Worm (Caenorhabditis elegans) whole organism, young adult: ENCODE measurements around the gene str-6.

Experiments
- D2030.7 ChIP-seq: fragments of 200-800 bp; sonication (Bioruptor generic); IDR thresholded peaks from 2 replicates; pipeline ENCODE4 v1.3.6; 2022; ENCODE audit warnings: missing genetic modification reagents, missing genetic modification characterization, missing compliant biosample characterization
- F52B5.7 ChIP-seq: sonication (generic microtip); optimal IDR thresholded peaks from 2 replicates; lab custom pipeline; 2016; ENCODE audit warnings: mild to moderate bottlenecking, missing genetic modification characterization, missing compliant biosample characterization
- K12H6.12 ChIP-seq: fragments of 200-800 bp; sonication (Bioruptor generic); optimal IDR thresholded peaks from 2 replicates; lab custom pipeline; 2018; ENCODE audit warnings: mild to moderate bottlenecking, missing genetic modification characterization, missing compliant biosample characterization
- Y56A3A.18 ChIP-seq: fragments of 200-800 bp; sonication (Bioruptor generic); IDR thresholded peaks from 2 replicates; pipeline ENCODE4 v1.3.6; 2022; ENCODE audit warnings: missing genetic modification reagents, missing genetic modification characterization, missing compliant biosample characterization
- lsl-1 ChIP-seq: fragments of 200-800 bp; sonication (Bioruptor generic); optimal IDR thresholded peaks from 2 replicates; lab custom pipeline; 2018; ENCODE audit warnings: mild to moderate bottlenecking, missing genetic modification characterization, moderate library complexity, missing compliant biosample characterization
- lsy-27 ChIP-seq: sonication (generic microtip); optimal IDR thresholded peaks from 2 replicates; lab custom pipeline; 2017; ENCODE audit warnings: missing genetic modification characterization, mild to moderate bottlenecking, missing compliant biosample characterization, antibody characterized with exemption, missing genotype, borderline replicate concordance; ENCODE audit not compliant: insufficient read depth
- snpc-4 ChIP-seq, 5 experiments: fragments of 150-350 bp in 1 of 5; sonication (generic microtip) in 4 of 5; optimal IDR thresholded peaks; 2 replicates each; lab custom pipeline; 2014 to 2018; ENCODE audit warnings: missing genetic modification characterization in 5 of 5, missing biosample characterization in 3 of 5, antibody characterized with exemption in 2 of 5, mild to moderate bottlenecking in 2 of 5, missing compliant biosample characterization in 2 of 5, missing genotype in 2 of 5, moderate library complexity in 2 of 5, missing genetic modification reagents in 1 of 5
- sptf-2 ChIP-seq: fragments of 200-800 bp; sonication (Bioruptor generic); optimal IDR thresholded peaks from 2 replicates; lab custom pipeline; 2018; ENCODE audit warnings: mild to moderate bottlenecking, missing genetic modification characterization, missing compliant biosample characterization
- unc-62 ChIP-seq: fragments of 150-350 bp; optimal IDR thresholded peaks from 2 replicates; lab custom pipeline; 2014; ENCODE audit warnings: missing biosample characterization, missing genetic modification reagents, missing genetic modification characterization

ce11 chrV:15769072-15769471 is 19.0 kb upstream of the str-6 start, which contains the start of gene F57A10.4:
- TF ChIP-seq snpc-4 (GFP tag; optimal IDR thresholded peaks at IDR 0.05; lab: Kevin White, UChicago) (no peak), snpc-4 (tag; optimal IDR thresholded peaks at IDR 0.05; lab: Kevin White, UChicago) (no peak), F52B5.7 (tag; lab: Kevin White, UChicago) (no peak), lsy-27 (tag; lab: Kevin White, UChicago) (no peak), unc-62 (GFP tag; lab: Kevin White, UChicago) (no peak), D2030.7 (GFP tag; lab: Robert Waterston, UW) (peak; percentile 46; the same call in 1 of the 2 replicates), lsl-1 (GFP tag; lab: Kevin White, UChicago) (no peak), K12H6.12 (no peak), Y56A3A.18 (no peak), sptf-2 (GFP tag; lab: Kevin White, UChicago) (no peak)
